Fruit fly (Drosophila melanogaster): ENCODE data around the gene CG4928.

The CG4928 gene

dm6 chrX:16944049-16944532 is 31.1 kb downstream of the CG4928 start (continued):
- TF ChIP-seq CG9705 (GFP tag; optimal IDR thresholded peaks at IDR 0.05), result no peak
- TF ChIP-seq Myc (optimal IDR thresholded peaks at IDR 0.05), result no peak
- no peak for TF ChIP-seq Mio (GFP tag; optimal IDR thresholded peaks at IDR 0.05)
- no peak for TF ChIP-seq Vsx2 (GFP tag; optimal IDR thresholded peaks at IDR 0.05; ENCODE audit: partially characterized antibody)
- no peak for TF ChIP-seq pan (optimal IDR thresholded peaks at IDR 0.05)
- no peak for TF ChIP-seq GATAd (GFP tag; optimal IDR thresholded peaks at IDR 0.05)
- TF ChIP-seq OdsH (GFP tag; optimal IDR thresholded peaks at IDR 0.05), result peak; percentile 44
- TF ChIP-seq Jra (GFP tag; optimal IDR thresholded peaks at IDR 0.05), result no peak
- peak; percentile 13 for TF ChIP-seq h (GFP tag; optimal IDR thresholded peaks at IDR 0.05)
- TF ChIP-seq brk (GFP tag; optimal IDR thresholded peaks at IDR 0.05), result no peak
- no peak for TF ChIP-seq woc (GFP tag; optimal IDR thresholded peaks at IDR 0.05)
- TF ChIP-seq dsf (GFP tag; optimal IDR thresholded peaks at IDR 0.05; ENCODE audit: borderline replicate concordance), result no peak
- TF ChIP-seq ey (GFP tag; optimal IDR thresholded peaks at IDR 0.05), result no peak
- no peak for TF ChIP-seq CG32264 (GFP tag; optimal IDR thresholded peaks at IDR 0.05)

- TF ChIP-seq foxo (GFP tag; optimal IDR thresholded peaks at IDR 0.05) (peak in 1 of 2 experiments; percentile 76), pan (optimal IDR thresholded peaks at IDR 0.05) (no peak), Hnf4 (GFP tag; optimal IDR thresholded peaks at IDR 0.05) (peak; percentile 45), CG32264 (GFP tag; optimal IDR thresholded peaks at IDR 0.05) (no peak), rgr (GFP tag; optimal IDR thresholded peaks at IDR 0.05) (peak; percentile 76), br (GFP tag; optimal IDR thresholded peaks at IDR 0.05) (peak; percentile 59), OdsH (GFP tag; optimal IDR thresholded peaks at IDR 0.05) (peak; percentile 58), h (GFP tag; optimal IDR thresholded peaks at IDR 0.05) (peak; percentile 75), fru (GFP tag; optimal IDR thresholded peaks at IDR 0.05) (peak; percentile 66), ey (GFP tag; optimal IDR thresholded peaks at IDR 0.05) (peak; percentile 74), dmrt93B (GFP tag; optimal IDR thresholded peaks at IDR 0.05) (peak; percentile 53), Jra (GFP tag; optimal IDR thresholded peaks at IDR 0.05) (no peak), CG9705 (GFP tag; optimal IDR thresholded peaks at IDR 0.05) (no peak), HLH106 (tag; optimal IDR thresholded peaks at IDR 0.05) (peak; percentile 67), dl (GFP tag; optimal IDR thresholded peaks at IDR 0.05; ENCODE audit: insufficient read depth in 1 of 2, partially characterized antibody in 2 of 2) (no peak), N (GFP tag; optimal IDR thresholded peaks at IDR 0.05) (no peak), Rel (GFP tag; optimal IDR thresholded peaks at IDR 0.05) (no peak), Rel (tag; optimal IDR thresholded peaks at IDR 0.05) (no peak), Sp1 (GFP tag; optimal IDR thresholded peaks at IDR 0.05) (peak; percentile 62), Mio (GFP tag; optimal IDR thresholded peaks at IDR 0.05) (no peak), psq (GFP tag; optimal IDR thresholded peaks at IDR 0.05) (peak; percentile 55), Vsx2 (GFP tag; optimal IDR thresholded peaks at IDR 0.05; ENCODE audit: partially characterized antibody) (no peak)
Observed at dm6 chrX:16945414-16945813, 32.4 kb downstream of the CG4928 start.

dm6 chrX:16946604-16947003 is 33.6 kb downstream of the CG4928 start:
- TF ChIP-seq tai (GFP tag; optimal IDR thresholded peaks at IDR 0.05) (no peak), fru (GFP tag; optimal IDR thresholded peaks at IDR 0.05) (no peak), HLH106 (tag; optimal IDR thresholded peaks at IDR 0.05) (no peak), Vsx2 (GFP tag; optimal IDR thresholded peaks at IDR 0.05; ENCODE audit: partially characterized antibody) (no peak), Hr83 (GFP tag; optimal IDR thresholded peaks at IDR 0.05; ENCODE audit: poor library complexity, severe bottlenecking) (no peak), brk (GFP tag; optimal IDR thresholded peaks at IDR 0.05) (no peak), Rel (GFP tag; optimal IDR thresholded peaks at IDR 0.05) (no peak), Rel (tag; optimal IDR thresholded peaks at IDR 0.05) (no peak), dl (GFP tag; optimal IDR thresholded peaks at IDR 0.05; ENCODE audit: insufficient read depth in 1 of 2, partially characterized antibody in 2 of 2) (no peak), Mio (GFP tag; optimal IDR thresholded peaks at IDR 0.05) (no peak), N (GFP tag; optimal IDR thresholded peaks at IDR 0.05) (no peak), lola (GFP tag; optimal IDR thresholded peaks at IDR 0.05) (no peak), OdsH (GFP tag; optimal IDR thresholded peaks at IDR 0.05) (no peak)

dm6 chrX:16948371-16948770 is 35.4 kb downstream of the CG4928 start, which contains the start of gene CG13000:
Gene CG13000, minus strand, starts transcription at chrX:16948471.
- TF ChIP-seq fru (GFP tag; optimal IDR thresholded peaks at IDR 0.05), result no peak
- TF ChIP-seq CG32264 (GFP tag; optimal IDR thresholded peaks at IDR 0.05), result no peak
- TF ChIP-seq foxo (GFP tag; optimal IDR thresholded peaks at IDR 0.05), result no peak
- no peak for TF ChIP-seq usp (GFP tag; optimal IDR thresholded peaks at IDR 0.05)
- no peak for TF ChIP-seq sv (GFP tag; optimal IDR thresholded peaks at IDR 0.05)
- TF ChIP-seq HLH106 (tag; optimal IDR thresholded peaks at IDR 0.05), result no peak
- TF ChIP-seq dmrt93B (GFP tag; optimal IDR thresholded peaks at IDR 0.05), result no peak
- TF ChIP-seq Jra (GFP tag; optimal IDR thresholded peaks at IDR 0.05), result no peak
- no peak for TF ChIP-seq lola (GFP tag; optimal IDR thresholded peaks at IDR 0.05)
- TF ChIP-seq h (GFP tag; optimal IDR thresholded peaks at IDR 0.05), result no peak
- TF ChIP-seq Abd-B (GFP tag; optimal IDR thresholded peaks at IDR 0.05), result no peak
- TF ChIP-seq Rel (GFP tag; optimal IDR thresholded peaks at IDR 0.05), result no peak
- TF ChIP-seq Rel (tag; optimal IDR thresholded peaks at IDR 0.05), result no peak
